Worm (Caenorhabditis elegans): ENCODE measurements around the gene T26A8.4.

ce11 chrIV:8460208-8460607 lies 27.5 kb upstream of the T26A8.4 start, which contains the start of gene ant-1.4:
- TF ChIP-seq aly-2 (tag; optimal IDR thresholded peaks at IDR 0.05) (no peak), fkh-8 (tag; optimal IDR thresholded peaks at IDR 0.05) (no peak), lin-35 (GFP tag; optimal IDR thresholded peaks at IDR 0.05) (no peak), mab-9 (GFP tag; IDR thresholded peaks at IDR 0.05) (no peak), nhr-71 (tag; optimal IDR thresholded peaks at IDR 0.05) (no peak), nhr-19 (GFP tag; conservative IDR thresholded peaks at IDR 0.05) (no peak), elt-2 (tag; optimal IDR thresholded peaks at IDR 0.05) (no peak), sox-4 (tag; optimal IDR thresholded peaks at IDR 0.05) (no peak), nhr-28 (tag; optimal IDR thresholded peaks at IDR 0.05) (no peak)

Measured in whole organism, L1 larva.